Fruit fly (Drosophila melanogaster): ENCODE measurements around the gene Myc.

Gene Myc

DNA sequence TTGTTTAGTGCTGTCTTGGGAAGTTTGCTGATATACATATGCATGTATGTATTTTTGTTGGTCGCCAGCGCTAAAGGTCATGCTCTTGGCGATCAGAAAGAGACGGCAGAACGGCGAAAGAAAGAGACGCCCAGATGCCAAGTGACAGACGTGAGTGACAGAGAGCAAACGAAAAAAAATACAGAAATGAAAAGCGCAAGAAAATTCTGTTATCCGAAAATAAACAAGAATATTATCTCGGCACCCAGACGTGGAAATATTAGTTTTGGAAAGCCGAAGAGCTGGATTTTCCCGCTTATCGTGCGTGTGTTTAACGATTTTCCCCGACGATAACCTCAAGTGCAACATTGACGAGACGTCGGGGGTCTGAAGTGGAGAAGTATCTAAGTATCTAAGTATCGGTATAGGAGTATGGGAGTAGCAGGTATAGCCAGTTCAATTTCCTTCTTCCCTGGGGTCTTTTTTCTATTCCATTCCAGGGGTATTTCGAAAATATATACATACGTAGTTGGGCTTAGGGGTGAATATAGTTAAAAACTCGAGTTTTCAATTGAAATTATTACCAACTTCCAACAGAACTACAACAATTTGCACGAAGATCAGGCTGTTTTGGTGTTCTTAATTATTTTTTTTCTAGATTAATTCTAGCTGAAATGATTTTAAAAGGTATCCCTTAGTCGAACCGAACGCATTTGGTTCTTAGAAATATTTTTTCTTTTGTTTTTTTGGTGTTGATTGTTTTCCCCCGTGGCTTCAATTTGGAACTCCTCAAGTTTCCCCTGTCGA is 5.9 kb upstream of the Myc start (continued):
- TF ChIP-seq abd-A (tag; optimal IDR thresholded peaks at IDR 0.05): no peak
- no peak for TF ChIP-seq inv (GFP tag; IDR thresholded peaks at IDR 0.05; ENCODE audit: partially characterized antibody)
- TF ChIP-seq CG1792 (GFP tag; optimal IDR thresholded peaks at IDR 0.05): no peak
- TF ChIP-seq CG6689 (GFP tag; IDR thresholded peaks at IDR 0.05): peak; percentile 13; the same call in 1 of the 2 replicates
- TF ChIP-seq trem (tag; optimal IDR thresholded peaks at IDR 0.05): peak; percentile 25
- TF ChIP-seq Atf6 (GFP tag; IDR thresholded peaks at IDR 0.05): no peak
- TF ChIP-seq CG7556 (GFP tag; optimal IDR thresholded peaks at IDR 0.05): peak; percentile 23
- no peak for TF ChIP-seq Dek (tag; optimal IDR thresholded peaks at IDR 0.05)
- TF ChIP-seq chif (GFP tag; optimal IDR thresholded peaks at IDR 0.05): peak; percentile 47 to 80
- no peak for TF ChIP-seq ap (GFP tag; IDR thresholded peaks at IDR 0.05)
- TF ChIP-seq hth (optimal IDR thresholded peaks at IDR 0.05): peak; percentile 8
- TF ChIP-seq CG4328 (GFP tag; optimal IDR thresholded peaks at IDR 0.05): no peak
- TF ChIP-seq CG17186 (GFP tag; optimal IDR thresholded peaks at IDR 0.05): no peak
- no peak for TF ChIP-seq tna (GFP tag; IDR thresholded peaks at IDR 0.05; ENCODE audit: partially characterized antibody)
- TF ChIP-seq CG8359 (GFP tag; optimal IDR thresholded peaks at IDR 0.05; ENCODE audit: borderline replicate concordance): peak; percentile 10
- TF ChIP-seq stc (GFP tag; IDR thresholded peaks at IDR 0.05): no peak
- TF ChIP-seq kay (GFP tag; optimal IDR thresholded peaks at IDR 0.05): no peak
- no peak for TF ChIP-seq fu2 (GFP tag; optimal IDR thresholded peaks at IDR 0.05)
- no peak for TF ChIP-seq Sry-δ (GFP tag; optimal IDR thresholded peaks at IDR 0.05)
- peak; percentile 5 for TF ChIP-seq grau (tag; optimal IDR thresholded peaks at IDR 0.05)
- no peak for TF ChIP-seq NFAT (GFP tag; IDR thresholded peaks at IDR 0.05)
- TF ChIP-seq CG13123 (GFP tag; optimal IDR thresholded peaks at IDR 0.05): no peak
- TF ChIP-seq sens-2 (GFP tag; IDR thresholded peaks at IDR 0.05): no peak
- no peak for TF ChIP-seq CG14441 (GFP tag; IDR thresholded peaks at IDR 0.05)
- peak in 1 of 3 experiments; percentile 88 for TF ChIP-seq Stat92E (GFP tag; optimal IDR thresholded peaks at IDR 0.05)
- no peak for TF ChIP-seq bbx (GFP tag; IDR thresholded peaks at IDR 0.05; ENCODE audit: partially characterized antibody)
- no peak for TF ChIP-seq CG18599 (GFP tag; optimal IDR thresholded peaks at IDR 0.05)
- TF ChIP-seq CG11504 (tag; optimal IDR thresholded peaks at IDR 0.05): peak; percentile 32
- no peak for TF ChIP-seq CG13624 (GFP tag; optimal IDR thresholded peaks at IDR 0.05)
- no peak for TF ChIP-seq pho (GFP tag; optimal IDR thresholded peaks at IDR 0.05)
- TF ChIP-seq Atf3 (GFP tag; optimal IDR thresholded peaks at IDR 0.05): peak; percentile 24
- no peak for TF ChIP-seq Dad (GFP tag; optimal IDR thresholded peaks at IDR 0.05)
- no peak for TF ChIP-seq Dp (GFP tag; optimal IDR thresholded peaks at IDR 0.05)
- no peak for TF ChIP-seq CG11560 (tag; IDR thresholded peaks at IDR 0.05)
- TF ChIP-seq BtbVII (GFP tag; optimal IDR thresholded peaks at IDR 0.05): no peak
- TF ChIP-seq ac (GFP tag; optimal IDR thresholded peaks at IDR 0.05): peak; percentile 69
- TF ChIP-seq aop (GFP tag; IDR thresholded peaks at IDR 0.05): no peak
- TF ChIP-seq vfl (GFP tag; optimal IDR thresholded peaks at IDR 0.05): no peak
- peak; percentile 56 for TF ChIP-seq Spps (tag; optimal IDR thresholded peaks at IDR 0.05)
- no peak for TF ChIP-seq CG10147 (GFP tag; optimal IDR thresholded peaks at IDR 0.05)
- TF ChIP-seq CG6175 (GFP tag; IDR thresholded peaks at IDR 0.05): no peak
- TF ChIP-seq nau (GFP tag; optimal IDR thresholded peaks at IDR 0.05): no peak
- no peak for TF ChIP-seq ssp (GFP tag; IDR thresholded peaks at IDR 0.05)
- no peak for TF ChIP-seq CG13424 (tag; optimal IDR thresholded peaks at IDR 0.05)
- TF ChIP-seq nmo (GFP tag; optimal IDR thresholded peaks at IDR 0.05): peak; percentile 66
- peak in 1 of 3 experiments; percentile 81 for TF ChIP-seq lola (GFP tag; optimal IDR thresholded peaks at IDR 0.05)
- no peak for TF ChIP-seq slou (GFP tag; optimal IDR thresholded peaks at IDR 0.05)
- no peak for TF ChIP-seq h (optimal IDR thresholded peaks at IDR 0.05)
- TF ChIP-seq Sox100B (GFP tag; optimal IDR thresholded peaks at IDR 0.05): no peak
- no peak for TF ChIP-seq al (GFP tag; IDR thresholded peaks at IDR 0.05)
